Fruit fly (Drosophila melanogaster): ENCODE results near the gene mGluR.
"Not testable (repeated sequence)": the region's sequence is repeated elsewhere in the genome, so short reads cannot be mapped to it uniquely, and the experiment has no call there.

mGluR gene

dm6 chr4:936036-936869, at the start of gene mGluR:
Gene mGluR (plus strand): TSS chr4:936819.
- TF ChIP-seq ttk (optimal IDR thresholded peaks at IDR 0.05) = no peak
- TF ChIP-seq psq (optimal IDR thresholded peaks at IDR 0.05) = no peak
- TF ChIP-seq Sin3A (optimal IDR thresholded peaks at IDR 0.05) = no peak
- no peak for TF ChIP-seq insv (optimal IDR thresholded peaks at IDR 0.05)
- no peak for TF ChIP-seq h (optimal IDR thresholded peaks at IDR 0.05)

dm6 chr4:896134-896533, 40.5 kb upstream of the mGluR start:
- no peak for TF ChIP-seq insv (optimal IDR thresholded peaks at IDR 0.05)
- no peak for TF ChIP-seq ttk (optimal IDR thresholded peaks at IDR 0.05)
- no peak for TF ChIP-seq Myc (optimal IDR thresholded peaks at IDR 0.05)
- TF ChIP-seq psq (optimal IDR thresholded peaks at IDR 0.05) = no peak
- no peak for TF ChIP-seq Sin3A (optimal IDR thresholded peaks at IDR 0.05)
- no peak for TF ChIP-seq h (optimal IDR thresholded peaks at IDR 0.05)

- no peak for TF ChIP-seq h (optimal IDR thresholded peaks at IDR 0.05)
- no peak for TF ChIP-seq insv (optimal IDR thresholded peaks at IDR 0.05)
- TF ChIP-seq ttk (optimal IDR thresholded peaks at IDR 0.05) = no peak
- TF ChIP-seq psq (optimal IDR thresholded peaks at IDR 0.05) = no peak
Observed at dm6 chr4:904667-905066, 32.0 kb upstream of the mGluR start.

- TF ChIP-seq h (optimal IDR thresholded peaks at IDR 0.05) = no peak
- no peak for TF ChIP-seq Myc (optimal IDR thresholded peaks at IDR 0.05)
- TF ChIP-seq ttk (optimal IDR thresholded peaks at IDR 0.05) = no peak
- no peak for TF ChIP-seq insv (optimal IDR thresholded peaks at IDR 0.05)
- TF ChIP-seq psq (optimal IDR thresholded peaks at IDR 0.05) = no peak
- TF ChIP-seq Sin3A (optimal IDR thresholded peaks at IDR 0.05) = no peak
Observed at dm6 chr4:909134-909533, 27.5 kb upstream of the mGluR start.

- not testable (repeated sequence) for TF ChIP-seq ttk, psq, Sin3A (optimal IDR thresholded peaks at IDR 0.05)
Observed at dm6 chr4:912231-912630, 24.4 kb upstream of the mGluR start, which contains the start of gene unc-13. Gene unc-13 (minus strand): TSS chr4:912331.

dm6 chr4:922592-922991, 14.0 kb upstream of the mGluR start:
- TF ChIP-seq h (optimal IDR thresholded peaks at IDR 0.05) (no peak), Myc (optimal IDR thresholded peaks at IDR 0.05) (no peak), psq (optimal IDR thresholded peaks at IDR 0.05) (no peak), Sin3A (optimal IDR thresholded peaks at IDR 0.05) (no peak), ttk (optimal IDR thresholded peaks at IDR 0.05) (no peak), insv (optimal IDR thresholded peaks at IDR 0.05) (no peak)

- TF ChIP-seq insv (optimal IDR thresholded peaks at IDR 0.05) = no peak
- no peak for TF ChIP-seq psq (optimal IDR thresholded peaks at IDR 0.05)
- TF ChIP-seq ttk (optimal IDR thresholded peaks at IDR 0.05) = no peak
Observed at dm6 chr4:930311-931198, 6.1 kb upstream of the mGluR start, which contains the start of gene eIF4G1. Gene eIF4G1 (minus strand): TSS chr4:930715.

dm6 chr4:937119-937518, 500 bp downstream of the mGluR start:
- TF ChIP-seq h (optimal IDR thresholded peaks at IDR 0.05) (no peak), psq (optimal IDR thresholded peaks at IDR 0.05) (no peak), Sin3A (optimal IDR thresholded peaks at IDR 0.05) (no peak), ttk (optimal IDR thresholded peaks at IDR 0.05) (no peak), insv (optimal IDR thresholded peaks at IDR 0.05) (no peak), Myc (optimal IDR thresholded peaks at IDR 0.05) (no peak)

dm6 chr4:944354-944753, 7.7 kb downstream of the mGluR start:
- TF ChIP-seq ttk (optimal IDR thresholded peaks at IDR 0.05) = no peak
- TF ChIP-seq h (optimal IDR thresholded peaks at IDR 0.05) = no peak
- TF ChIP-seq insv (optimal IDR thresholded peaks at IDR 0.05) = no peak
- no peak for TF ChIP-seq Sin3A (optimal IDR thresholded peaks at IDR 0.05)
- no peak for TF ChIP-seq psq (optimal IDR thresholded peaks at IDR 0.05)
- TF ChIP-seq Myc (optimal IDR thresholded peaks at IDR 0.05) = no peak

dm6 chr4:946197-946596, 9.6 kb downstream of the mGluR start:
- TF ChIP-seq psq (optimal IDR thresholded peaks at IDR 0.05) = no peak

- TF ChIP-seq psq (optimal IDR thresholded peaks at IDR 0.05) = no peak
- no peak for TF ChIP-seq insv (optimal IDR thresholded peaks at IDR 0.05)
- no peak for TF ChIP-seq Myc (optimal IDR thresholded peaks at IDR 0.05)
- no peak for TF ChIP-seq ttk (optimal IDR thresholded peaks at IDR 0.05)
- no peak for TF ChIP-seq Sin3A (optimal IDR thresholded peaks at IDR 0.05)
Observed at dm6 chr4:949313-949712, 12.7 kb downstream of the mGluR start.

- TF ChIP-seq Sin3A (optimal IDR thresholded peaks at IDR 0.05) (no peak), insv (optimal IDR thresholded peaks at IDR 0.05) (no peak), Myc (optimal IDR thresholded peaks at IDR 0.05) (no peak), psq (optimal IDR thresholded peaks at IDR 0.05) (no peak)
Observed at dm6 chr4:958093-958649, 21.6 kb downstream of the mGluR start, which contains the start of gene 4E-T. Gene 4E-T (minus strand): TSS chr4:958392.
